Fruit fly (Drosophila melanogaster) whole organism, embryonic: ENCODE data around the gene eIF2alpha.
A peak's percentile ranks its signal among the peaks of the same experiment; 100 is the strongest.

Source experiments
- Awh ChIP-seq: fragments of 200-800 bp; sonication (Bioruptor generic); IDR thresholded peaks from 2 replicates; pipeline ENCODE4, ENCODE4 v1.3.6; 2022; ENCODE audit warnings: missing biosample characterization, missing genetic modification characterization
- Bgb ChIP-seq: fragments of 200-800 bp; sonication (Bioruptor generic); IDR thresholded peaks from 2 replicates; pipeline ENCODE4 v1.3.6; 2022; ENCODE audit warnings: missing biosample characterization, missing genetic modification characterization; ENCODE audit not compliant: partially characterized antibody
- CG10209 ChIP-seq: fragments of 200-800 bp; sonication (Bioruptor generic); optimal IDR thresholded peaks from 3 replicates; lab custom pipeline; 2017; ENCODE audit warnings: missing biosample characterization, mild to moderate bottlenecking, missing genetic modification characterization, missing genetic modification reagents
- CG10462 ChIP-seq: fragments of 200-800 bp; sonication (Bioruptor generic); optimal IDR thresholded peaks from 2 replicates; lab custom pipeline; 2016; ENCODE audit warnings: missing biosample characterization, missing genetic modification characterization
- CG10543 ChIP-seq: fragments of 200-800 bp; sonication (Bioruptor generic); optimal IDR thresholded peaks from 3 replicates; lab custom pipeline; 2017; ENCODE audit warnings: missing biosample characterization, mild to moderate bottlenecking, missing genetic modification characterization, moderate library complexity
- CG10565 ChIP-seq: fragments of 200-800 bp; sonication (Bioruptor generic); optimal IDR thresholded peaks from 3 replicates; lab custom pipeline; 2016; ENCODE audit warnings: missing biosample characterization, mild to moderate bottlenecking, missing genetic modification characterization
- CG12155 ChIP-seq: fragments of 200-800 bp; sonication (Bioruptor generic); optimal IDR thresholded peaks from 3 replicates; lab custom pipeline; 2016; ENCODE audit warnings: missing biosample characterization, missing genetic modification characterization
- CG17802 ChIP-seq: fragments of 200-800 bp; sonication (Bioruptor generic); optimal IDR thresholded peaks from 2 replicates; lab custom pipeline; 2018; ENCODE audit warnings: missing biosample characterization, mild to moderate bottlenecking, missing genetic modification characterization, moderate library complexity
- CG2678 ChIP-seq: fragments of 200-800 bp; sonication (Bioruptor generic); optimal IDR thresholded peaks from 3 replicates; lab custom pipeline; 2019; ENCODE audit warnings: missing biosample characterization, mild to moderate bottlenecking, missing genetic modification characterization, moderate library complexity
- CG3065 ChIP-seq: fragments of 200-800 bp; sonication (Bioruptor generic); optimal IDR thresholded peaks from 2 replicates; lab custom pipeline; 2016; ENCODE audit warnings: missing biosample characterization, missing genetic modification characterization
- CG32532 ChIP-seq: fragments of 200-800 bp; sonication (Bioruptor generic); IDR thresholded peaks from 2 replicates; pipeline ENCODE4 v1.3.6; 2022; ENCODE audit warnings: missing biosample characterization, missing genetic modification characterization
- CG34376 ChIP-seq: fragments of 200-800 bp; sonication (Bioruptor generic); optimal IDR thresholded peaks from 2 replicates; lab custom pipeline; 2018; ENCODE audit warnings: missing biosample characterization, mild to moderate bottlenecking, missing genetic modification characterization
- CG6654 ChIP-seq: fragments of 200-800 bp; sonication (Bioruptor generic); optimal IDR thresholded peaks from 2 replicates; lab custom pipeline; 2017; ENCODE audit warnings: missing biosample characterization, mild to moderate bottlenecking, missing genetic modification characterization
- CG6813 ChIP-seq: fragments of 200-800 bp; sonication (Bioruptor generic); optimal IDR thresholded peaks from 2 replicates; lab custom pipeline; 2017; ENCODE audit warnings: missing biosample characterization, missing genetic modification characterization, mild to moderate bottlenecking, moderate library complexity, missing genetic modification reagents
- CG8359 ChIP-seq: fragments of 200-800 bp; sonication (Bioruptor generic); optimal IDR thresholded peaks from 2 replicates; lab custom pipeline; 2017; ENCODE audit warnings: missing biosample characterization, mild to moderate bottlenecking, missing genetic modification characterization, borderline replicate concordance
- CG8388 ChIP-seq: fragments of 200-800 bp; sonication (Bioruptor generic); optimal IDR thresholded peaks from 2 replicates; lab custom pipeline; 2019; ENCODE audit warnings: missing biosample characterization, mild to moderate bottlenecking, missing genetic modification characterization, moderate library complexity
- Fer1 ChIP-seq: fragments of 200-800 bp; sonication (Bioruptor generic); optimal IDR thresholded peaks from 2 replicates; lab custom pipeline; 2017; ENCODE audit warnings: missing biosample characterization, mild to moderate bottlenecking, missing genetic modification characterization
- GATAe ChIP-seq: fragments of 200-800 bp; sonication (Bioruptor generic); conservative IDR thresholded peaks from 2 replicates; pipeline ENCODE4 v1.3.6; 2022; ENCODE audit warnings: missing biosample characterization, missing genetic modification characterization
- HLH54F ChIP-seq: fragments of 200-800 bp; sonication (Bioruptor generic); optimal IDR thresholded peaks from 3 replicates; lab custom pipeline; 2016; ENCODE audit warnings: missing biosample characterization, missing genetic modification characterization
- Hmr ChIP-seq: fragments of 200-800 bp; sonication (Bioruptor generic); optimal IDR thresholded peaks from 3 replicates; lab custom pipeline; 2017; ENCODE audit warnings: mild to moderate bottlenecking, missing biosample characterization, missing genetic modification reagents, missing genetic modification characterization
- Hr51 ChIP-seq, 2 experiments: fragments of 200-800 bp; sonication (Bioruptor generic); optimal IDR thresholded peaks; 2 replicates in 1 of 2; 3 replicates in 1 of 2; lab custom pipeline; 2016 to 2018; ENCODE audit warnings: missing biosample characterization in 2 of 2, missing genetic modification characterization in 2 of 2, mild to moderate bottlenecking in 1 of 2, moderate library complexity in 1 of 2
- Lhr ChIP-seq: fragments of 200-800 bp; sonication (Bioruptor generic); optimal IDR thresholded peaks from 3 replicates; lab custom pipeline; 2017; ENCODE audit warnings: mild to moderate bottlenecking, missing biosample characterization, missing genetic modification reagents, missing genetic modification characterization
- NFAT ChIP-seq: fragments of 200-800 bp; sonication (Bioruptor generic); IDR thresholded peaks from 2 replicates; pipeline ENCODE4 v1.3.6; 2022; ENCODE audit warnings: missing biosample characterization, missing genetic modification characterization
- Optix ChIP-seq: fragments of 200-800 bp; sonication (Bioruptor generic); IDR thresholded peaks from 3 replicates; pipeline ENCODE4 v1.3.6; 2022; ENCODE audit warnings: missing biosample characterization, missing genetic modification characterization
- amos ChIP-seq: fragments of 200-800 bp; sonication (Bioruptor generic); IDR thresholded peaks from 2 replicates; pipeline ENCODE4 v1.3.6; 2022; ENCODE audit warnings: missing biosample characterization, missing genetic modification characterization; ENCODE audit not compliant: partially characterized antibody
- ap ChIP-seq: fragments of 200-800 bp; sonication (Bioruptor generic); IDR thresholded peaks from 2 replicates; pipeline ENCODE4 v1.3.6; 2022; ENCODE audit warnings: missing biosample characterization, missing genetic modification characterization
- ash1 ChIP-seq: fragments of 200-800 bp; sonication (Bioruptor generic); optimal IDR thresholded peaks from 2 replicates; lab custom pipeline; 2018; ENCODE audit warnings: missing biosample characterization, mild to moderate bottlenecking, missing genetic modification characterization
- bigmax ChIP-seq: fragments of 200-800 bp; sonication (Bioruptor generic); optimal IDR thresholded peaks from 2 replicates; lab custom pipeline; 2018; ENCODE audit warnings: missing biosample characterization, mild to moderate bottlenecking, missing genetic modification characterization
- crol ChIP-seq: fragments of 200-800 bp; sonication (Bioruptor generic); IDR thresholded peaks from 2 replicates; pipeline ENCODE4 v1.3.6; 2022; ENCODE audit warnings: missing biosample characterization, missing genetic modification characterization
- dmrt99B ChIP-seq: fragments of 200-800 bp; sonication (Bioruptor generic); optimal IDR thresholded peaks from 2 replicates; lab custom pipeline; 2018; ENCODE audit warnings: missing biosample characterization, mild to moderate bottlenecking, missing genetic modification characterization, moderate library complexity
- dysf ChIP-seq: fragments of 200-800 bp; sonication (Bioruptor generic); IDR thresholded peaks from 3 replicates; pipeline ENCODE4 v1.3.6; 2022; ENCODE audit warnings: missing biosample characterization, missing genetic modification characterization
- gce ChIP-seq: fragments of 200-800 bp; sonication (Bioruptor generic); IDR thresholded peaks from 3 replicates; pipeline ENCODE4 v1.3.6; 2022; ENCODE audit warnings: missing biosample characterization, missing genetic modification characterization
- grau ChIP-seq: fragments of 200-800 bp; optimal IDR thresholded peaks from 3 replicates; lab custom pipeline; 2019; ENCODE audit warnings: missing biosample characterization, mild to moderate bottlenecking, missing genetic modification characterization, moderate library complexity
- gsb ChIP-seq: fragments of 200-800 bp; sonication (Bioruptor generic); IDR thresholded peaks from 2 replicates; pipeline ENCODE4 v1.3.6; 2022; ENCODE audit warnings: missing biosample characterization, missing genetic modification characterization
- knrl ChIP-seq: fragments of 200-800 bp; sonication (Bioruptor generic); IDR thresholded peaks from 3 replicates; pipeline ENCODE4 v1.3.6; 2022; ENCODE audit warnings: missing biosample characterization, missing genetic modification characterization; ENCODE audit not compliant: partially characterized antibody
- lab ChIP-seq: fragments of 200-800 bp; sonication (Bioruptor generic); optimal IDR thresholded peaks from 3 replicates; lab custom pipeline; 2017; ENCODE audit warnings: missing biosample characterization, missing genetic modification characterization, mild to moderate bottlenecking, moderate library complexity, missing genetic modification reagents
- lilli ChIP-seq: fragments of 200-800 bp; sonication (Bioruptor generic); optimal IDR thresholded peaks from 3 replicates; lab custom pipeline; 2016; ENCODE audit warnings: missing biosample characterization, missing genetic modification characterization
- nerfin-1 ChIP-seq: fragments of 200-800 bp; sonication (Bioruptor generic); optimal IDR thresholded peaks from 3 replicates; lab custom pipeline; 2019; ENCODE audit warnings: missing biosample characterization, mild to moderate bottlenecking, missing genetic modification characterization, moderate library complexity
- pum ChIP-seq: fragments of 200-800 bp; sonication (Bioruptor generic); optimal IDR thresholded peaks from 2 replicates; lab custom pipeline; 2016; ENCODE audit warnings: missing biosample characterization, missing genetic modification characterization
- pzg ChIP-seq: fragments of 200-800 bp; sonication (Bioruptor generic); optimal IDR thresholded peaks from 3 replicates; lab custom pipeline; 2018; ENCODE audit warnings: missing biosample characterization, mild to moderate bottlenecking, missing genetic modification characterization, moderate library complexity
- sens-2 ChIP-seq: fragments of 200-800 bp; sonication (Bioruptor generic); IDR thresholded peaks from 2 replicates; pipeline ENCODE4 v1.3.6; 2022; ENCODE audit warnings: missing biosample characterization, missing genetic modification characterization
- slou ChIP-seq: fragments of 200-800 bp; sonication (Bioruptor generic); optimal IDR thresholded peaks from 3 replicates; lab custom pipeline; 2016; ENCODE audit warnings: missing biosample characterization, missing genetic modification characterization
- stc ChIP-seq: fragments of 200-800 bp; sonication (Bioruptor generic); IDR thresholded peaks from 2 replicates; pipeline ENCODE4 v1.3.6; 2022; ENCODE audit warnings: missing biosample characterization, missing genetic modification characterization
- tap ChIP-seq: fragments of 200-800 bp; optimal IDR thresholded peaks from 3 replicates; lab custom pipeline; 2019; ENCODE audit warnings: missing biosample characterization, mild to moderate bottlenecking, missing genetic modification characterization, moderate library complexity
- tgo ChIP-seq: fragments of 200-800 bp; sonication (Bioruptor generic); IDR thresholded peaks from 3 replicates; pipeline ENCODE4 v1.3.6; 2022; ENCODE audit warnings: missing biosample characterization, missing genetic modification characterization
- tio ChIP-seq: fragments of 200-800 bp; sonication (Bioruptor generic); optimal IDR thresholded peaks from 2 replicates; lab custom pipeline; 2017; ENCODE audit warnings: missing biosample characterization, missing genetic modification characterization, inconsistent platforms
- ttk ChIP-seq: fragments of 200-800 bp; sonication (Bioruptor generic); IDR thresholded peaks from 2 replicates; pipeline ENCODE4 v2.1.2; 2022; ENCODE audit warnings: missing biosample characterization, missing genetic modification characterization

The eIF2alpha gene

DNA sequence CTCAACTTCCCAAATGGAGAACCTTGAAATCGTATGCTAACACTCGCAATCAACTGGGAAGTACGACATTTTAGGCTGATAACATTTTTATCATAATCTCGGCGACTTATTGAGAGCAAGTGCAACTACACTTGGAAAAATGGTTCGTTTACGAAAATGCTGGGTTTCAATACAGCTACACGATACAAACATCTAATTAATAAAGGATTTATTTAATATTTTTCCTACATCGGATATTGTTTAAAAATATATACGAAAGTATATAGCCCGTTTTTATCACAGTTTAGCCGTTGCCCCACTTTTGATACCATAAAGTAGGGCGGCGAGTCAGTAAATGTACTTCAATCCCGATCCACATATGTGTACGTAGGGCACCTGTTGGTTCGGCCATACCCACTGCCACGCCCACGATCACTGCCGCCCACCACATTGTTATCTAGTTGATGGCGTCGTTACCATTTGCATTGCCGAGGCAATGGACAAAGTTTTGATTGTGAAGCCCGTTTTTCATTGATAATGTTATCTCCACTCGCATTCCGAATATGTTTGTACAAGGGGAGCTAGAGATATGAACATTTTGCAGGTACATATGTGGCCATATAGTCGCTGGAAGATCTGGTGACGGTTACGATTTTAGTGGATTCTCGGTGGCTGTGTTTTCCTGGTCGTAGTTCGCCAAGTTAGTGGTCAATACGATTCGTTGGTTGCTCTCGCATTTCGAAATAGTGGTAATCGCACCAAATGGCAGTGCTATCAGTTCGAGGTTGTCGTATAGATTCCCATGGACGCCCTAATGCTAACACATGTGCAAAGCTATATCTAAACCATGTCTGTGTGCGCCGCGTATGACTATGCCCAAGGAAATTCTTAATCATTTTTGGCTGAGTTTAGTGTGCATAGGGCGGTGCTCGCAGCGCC, 32.1 kb downstream of the eIF2alpha start, which contains the start of gene Traf-like (continued):
- peak; percentile 1 for TF ChIP-seq CG8388
- TF ChIP-seq CG10209 (GFP tag; lab: Kevin White, UChicago) = no peak
- no peak for TF ChIP-seq slou (GFP tag; lab: Kevin White, UChicago)
- no peak for TF ChIP-seq NFAT (GFP tag; lab: Robert Waterston, UW)
- TF ChIP-seq sens-2 (GFP tag; lab: Robert Waterston, UW) = 0 out of 2 replicates have a peak, but pooled peaks have one; percentile 18
- peak; percentile 37; the same call in 1 of the 2 replicates for TF ChIP-seq CG32532 (GFP tag; lab: Robert Waterston, UW)
- no peak for TF ChIP-seq CG3065 (GFP tag; lab: Kevin White, UChicago)
- no peak for TF ChIP-seq Optix (GFP tag; lab: Robert Waterston, UW)
- peak; percentile 27 for TF ChIP-seq tap (tag; lab: Kevin White, UChicago)
- TF ChIP-seq amos (GFP tag; lab: Robert Waterston, UW) = no peak
- 0 out of 2 replicates have a peak, but pooled peaks have one; percentile 28 for TF ChIP-seq stc (GFP tag; lab: Robert Waterston, UW)
- TF ChIP-seq dysf = 0 out of 3 replicates have a peak, but pooled peaks have one; percentile 17
- no peak for TF ChIP-seq Hmr
- no peak for TF ChIP-seq bigmax
- TF ChIP-seq Hr51 (GFP tag; optimal IDR thresholded peaks at IDR 0.05; lab: Kevin White, UChicago) = peak in 1 of 2 experiments; percentile 41
- 0 out of 2 replicates have a peak, but pooled peaks have one; percentile 22 for TF ChIP-seq Awh (GFP tag; lab: Robert Waterston, UW)
- no peak for TF ChIP-seq pzg (GFP tag; lab: Kevin White, UChicago)
- no peak for TF ChIP-seq lilli (GFP tag; lab: Kevin White, UChicago)
- TF ChIP-seq tgo (GFP tag; lab: Robert Waterston, UW) = peak; percentile 50; the same call in 2 of the 3 replicates
- TF ChIP-seq dmrt99B = peak; percentile 63
- TF ChIP-seq CG2678 (tag; lab: Kevin White, UChicago) = peak; percentile 51
- no peak for TF ChIP-seq CG8359 (GFP tag; lab: Kevin White, UChicago)

DNA sequence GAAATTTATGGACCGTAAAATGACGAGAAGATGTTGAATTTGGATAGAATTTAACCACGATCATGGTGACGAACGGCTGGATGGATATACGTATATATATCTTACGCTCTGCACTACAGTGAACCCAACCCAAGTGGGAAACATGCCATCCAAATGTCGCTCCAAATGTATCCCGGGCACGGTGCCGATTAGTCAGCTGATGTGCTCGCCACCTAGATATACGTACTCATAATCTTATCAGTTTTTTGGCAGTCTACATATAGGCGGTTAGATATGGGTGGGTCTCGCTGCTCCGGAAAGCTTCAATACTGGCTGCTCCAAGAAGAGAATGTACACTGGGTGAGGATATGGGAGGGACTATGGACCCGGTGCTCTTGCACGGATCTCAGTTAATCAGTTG, 40.7 kb downstream of the eIF2alpha start:
- TF ChIP-seq pum (no peak), CG3065 (GFP tag; lab: Kevin White, UChicago) (no peak), Lhr (GFP tag; lab: Kevin White, UChicago) (no peak), CG10543 (GFP tag; lab: Kevin White, UChicago) (no peak), Bgb (GFP tag; lab: Robert Waterston, UW) (no peak), GATAe (GFP tag; lab: Robert Waterston, UW) (peak; percentile 56), lab (GFP tag; lab: Kevin White, UChicago) (peak; percentile 20), CG17802 (tag; lab: Kevin White, UChicago) (no peak), nerfin-1 (tag; lab: Kevin White, UChicago) (no peak), tio (GFP tag; lab: Kevin White, UChicago) (no peak), CG6654 (GFP tag; lab: Kevin White, UChicago) (no peak), knrl (no peak), Fer1 (GFP tag; lab: Kevin White, UChicago) (no peak), ash1 (GFP tag; lab: Kevin White, UChicago) (no peak), grau (tag; lab: Kevin White, UChicago) (peak; percentile 69), CG34376 (GFP tag; lab: Kevin White, UChicago) (peak; percentile 51), CG6813 (GFP tag; lab: Kevin White, UChicago) (no peak), CG10462 (GFP tag; lab: Kevin White, UChicago) (no peak), ttk (GFP tag; lab: Robert Waterston, UW) (no peak), CG12155 (GFP tag; lab: Kevin White, UChicago) (no peak), gce (GFP tag; lab: Robert Waterston, UW) (no peak), ap (GFP tag; lab: Robert Waterston, UW) (no peak), crol (GFP tag; lab: Robert Waterston, UW) (no peak), HLH54F (GFP tag; lab: Kevin White, UChicago) (no peak), CG10565 (GFP tag; lab: Kevin White, UChicago) (no peak), slou (GFP tag; lab: Kevin White, UChicago) (no peak), gsb (GFP tag; lab: Robert Waterston, UW) (no peak)
